Worm (Caenorhabditis elegans) whole organism, L1 larva: ENCODE measurements around the gene Y50D7A.13.

Experiments used
- alr-1 ChIP-seq: fragments of 200-800 bp; sonication (Bioruptor generic); optimal IDR thresholded peaks from 2 replicates; lab custom pipeline; 2018; ENCODE audit warnings: borderline replicate concordance, mild to moderate bottlenecking, missing genetic modification characterization, missing compliant biosample characterization
- aly-2 ChIP-seq: fragments of 150-350 bp; optimal IDR thresholded peaks from 2 replicates; lab custom pipeline; 2014; ENCODE audit warnings: missing biosample characterization, missing genetic modification characterization
- ceh-8 ChIP-seq: fragments of 200-800 bp; sonication (Bioruptor generic); optimal IDR thresholded peaks from 2 replicates; lab custom pipeline; 2018; ENCODE audit warnings: mild to moderate bottlenecking, missing genetic modification characterization, moderate library complexity, missing compliant biosample characterization
- ceh-82 ChIP-seq, 3 experiments: fragments of 150-350 bp in 1 of 3; sonication (generic microtip) in 2 of 3; optimal IDR thresholded peaks; 2 replicates each; lab custom pipeline; 2014 to 2017; ENCODE audit warnings: missing biosample characterization in 3 of 3, missing genetic modification characterization in 3 of 3
- efl-1 ChIP-seq, 4 experiments: fragments of 150-350 bp; optimal IDR thresholded peaks in 3 of 4; peaks in 1 of 4; 1 replicate in 1 of 4; 2 replicates in 3 of 4; lab custom pipeline; 2014; ENCODE audit warnings: missing biosample characterization in 2 of 4, missing genetic modification characterization in 2 of 4, missing genetic modification reagents in 2 of 4
- elt-3 ChIP-seq, 6 experiments: fragments of 150-350 bp in 1 of 6; sonication (generic microtip); optimal IDR thresholded peaks; 2 replicates each; lab custom pipeline; 2017 to 2018; ENCODE audit warnings: missing biosample characterization in 6 of 6, missing genetic modification characterization in 6 of 6, inconsistent platforms in 1 of 6
- hlh-4 ChIP-seq: sonication (generic microtip); optimal IDR thresholded peaks from 2 replicates; lab custom pipeline; 2016; ENCODE audit warnings: mild to moderate bottlenecking, missing genetic modification characterization, missing compliant biosample characterization
- lsy-2 ChIP-seq, 2 experiments: fragments of 150-350 bp; optimal IDR thresholded peaks; 2 replicates each; lab custom pipeline; 2014; ENCODE audit warnings: missing biosample characterization in 2 of 2, missing genetic modification characterization in 2 of 2
- nhr-237 ChIP-seq: fragments of 150-350 bp; optimal IDR thresholded peaks from 2 replicates; lab custom pipeline; 2014; ENCODE audit warnings: missing biosample characterization, missing genetic modification characterization
- skn-1 ChIP-seq: fragments of 150-350 bp; optimal IDR thresholded peaks from 2 replicates; lab custom pipeline; 2014; ENCODE audit warnings: missing biosample characterization, missing genetic modification characterization
- unc-62 ChIP-seq: fragments of 150-350 bp; optimal IDR thresholded peaks from 2 replicates; lab custom pipeline; 2014; ENCODE audit warnings: missing biosample characterization, missing genetic modification reagents, missing genetic modification characterization
- unc-86 ChIP-seq: sonication (generic microtip); optimal IDR thresholded peaks from 2 replicates; lab custom pipeline; 2016; ENCODE audit warnings: missing genetic modification characterization, missing compliant biosample characterization

- TF ChIP-seq unc-62 (no peak), aly-2 (tag; lab: Kevin White, UChicago) (no peak), skn-1 (tag; lab: Kevin White, UChicago) (no peak), elt-3 (tag; optimal IDR thresholded peaks at IDR 0.05; lab: Kevin White, UChicago) (no peak), unc-86 (tag; lab: Kevin White, UChicago) (no peak), ceh-8 (GFP tag; lab: Kevin White, UChicago) (no peak), nhr-237 (tag; lab: Kevin White, UChicago) (no peak), ceh-82 (tag; optimal IDR thresholded peaks at IDR 0.05; lab: Kevin White, UChicago) (no peak), efl-1 (optimal IDR thresholded peaks at IDR 0.05; lab: Kevin White, UChicago) (no peak), efl-1 (GFP tag; optimal IDR thresholded peaks at IDR 0.05 in 1 of 2; lab: Kevin White, UChicago) (no peak), alr-1 (tag; lab: Kevin White, UChicago) (no peak), hlh-4 (no peak), lsy-2 (tag; optimal IDR thresholded peaks at IDR 0.05; lab: Kevin White, UChicago) (no peak)
Observed at ce11 chrIII:343141-343345, 48.6 kb upstream of the Y50D7A.13 start, which contains the start of gene Y50D7A.8.
